Fruit fly (Drosophila melanogaster) whole organism, embryonic: ENCODE results near the gene CG1943.

Experiments used
- BEAF-32 ChIP-seq: fragments of 200-800 bp; sonication (Bioruptor generic); optimal IDR thresholded peaks from 3 replicates; lab custom pipeline; 2017; ENCODE audit warnings: missing biosample characterization, missing genetic modification characterization, mild to moderate bottlenecking, moderate library complexity, missing genetic modification reagents
- CG10147 ChIP-seq: fragments of 200-800 bp; sonication (Bioruptor generic); optimal IDR thresholded peaks from 2 replicates; lab custom pipeline; 2019; ENCODE audit warnings: missing biosample characterization, mild to moderate bottlenecking, missing genetic modification characterization, moderate library complexity
- CG10267 ChIP-seq: fragments of 200-800 bp; sonication (Bioruptor generic); optimal IDR thresholded peaks from 2 replicates; lab custom pipeline; 2018; ENCODE audit warnings: missing biosample characterization, mild to moderate bottlenecking, missing genetic modification characterization, moderate library complexity
- CG11696 ChIP-seq: fragments of 200-800 bp; sonication (Bioruptor generic); IDR thresholded peaks from 2 replicates; pipeline ENCODE4 v1.3.6; 2022; ENCODE audit warnings: missing biosample characterization, missing genetic modification characterization
- CG14441 ChIP-seq: fragments of 200-800 bp; sonication (Bioruptor generic); IDR thresholded peaks from 2 replicates; pipeline ENCODE4 v1.3.6; 2022; ENCODE audit warnings: missing biosample characterization, missing genetic modification characterization
- CG15011 ChIP-seq: fragments of 200-800 bp; sonication (Bioruptor generic); optimal IDR thresholded peaks from 3 replicates; lab custom pipeline; 2018; ENCODE audit warnings: missing biosample characterization, mild to moderate bottlenecking, missing genetic modification characterization
- CG1529 ChIP-seq: fragments of 200-800 bp; sonication (Bioruptor generic); optimal IDR thresholded peaks from 3 replicates; lab custom pipeline; 2018; ENCODE audit warnings: missing biosample characterization, missing genetic modification characterization
- CG15696 ChIP-seq: fragments of 200-800 bp; sonication (Bioruptor generic); optimal IDR thresholded peaks from 2 replicates; lab custom pipeline; 2019; ENCODE audit warnings: missing biosample characterization, mild to moderate bottlenecking, missing genetic modification characterization, moderate library complexity
- CG17385 ChIP-seq: fragments of 200-800 bp; sonication (Bioruptor generic); optimal IDR thresholded peaks from 3 replicates; lab custom pipeline; 2018; ENCODE audit warnings: missing biosample characterization, mild to moderate bottlenecking, missing genetic modification characterization
- CG2116 ChIP-seq: fragments of 200-800 bp; sonication (Bioruptor generic); optimal IDR thresholded peaks from 3 replicates; lab custom pipeline; 2018; ENCODE audit warnings: missing biosample characterization, mild to moderate bottlenecking, missing genetic modification characterization
- CG2120 ChIP-seq: fragments of 200-800 bp; sonication (Bioruptor generic); optimal IDR thresholded peaks from 3 replicates; lab custom pipeline; 2016; ENCODE audit warnings: missing biosample characterization, missing genetic modification characterization
- CG34376 ChIP-seq: fragments of 200-800 bp; sonication (Bioruptor generic); optimal IDR thresholded peaks from 2 replicates; lab custom pipeline; 2018; ENCODE audit warnings: missing biosample characterization, mild to moderate bottlenecking, missing genetic modification characterization
- CG3726 ChIP-seq: fragments of 200-800 bp; sonication (Bioruptor generic); IDR thresholded peaks from 3 replicates; pipeline ENCODE4, ENCODE4 v1.3.6; 2022; ENCODE audit warnings: missing biosample characterization, missing genetic modification characterization
- CG3995 ChIP-seq: fragments of 200-800 bp; sonication (Bioruptor generic); optimal IDR thresholded peaks from 3 replicates; lab custom pipeline; 2016; ENCODE audit warnings: missing biosample characterization, missing genetic modification characterization
- CG4282 ChIP-seq: fragments of 200-800 bp; sonication (Bioruptor generic); optimal IDR thresholded peaks from 2 replicates; lab custom pipeline; 2016; ENCODE audit warnings: missing biosample characterization, missing genetic modification characterization
- CG5245 ChIP-seq: fragments of 200-800 bp; sonication (Bioruptor generic); optimal IDR thresholded peaks from 3 replicates; lab custom pipeline; 2016; ENCODE audit warnings: missing biosample characterization, missing genetic modification characterization
- CG6654 ChIP-seq: fragments of 200-800 bp; sonication (Bioruptor generic); optimal IDR thresholded peaks from 2 replicates; lab custom pipeline; 2017; ENCODE audit warnings: missing biosample characterization, mild to moderate bottlenecking, missing genetic modification characterization
- CG6689 ChIP-seq: fragments of 200-800 bp; sonication (Bioruptor generic); IDR thresholded peaks from 2 replicates; pipeline ENCODE4 v1.3.6; 2022; ENCODE audit warnings: missing biosample characterization, missing genetic modification characterization
- CG6854 ChIP-seq: fragments of 200-800 bp; sonication (Bioruptor generic); optimal IDR thresholded peaks from 3 replicates; lab custom pipeline; 2017; ENCODE audit warnings: missing biosample characterization, mild to moderate bottlenecking, missing genetic modification characterization
- CG7928 ChIP-seq: fragments of 200-800 bp; sonication (Bioruptor generic); optimal IDR thresholded peaks from 2 replicates; lab custom pipeline; 2017; ENCODE audit warnings: missing biosample characterization, mild to moderate bottlenecking, missing genetic modification characterization
- CG9727 ChIP-seq: fragments of 200-800 bp; sonication (Bioruptor generic); optimal IDR thresholded peaks from 3 replicates; lab custom pipeline; 2017; ENCODE audit warnings: missing biosample characterization, mild to moderate bottlenecking, missing genetic modification characterization
- Dip3 ChIP-seq: fragments of 200-800 bp; sonication (Bioruptor generic); optimal IDR thresholded peaks from 3 replicates; lab custom pipeline; 2016; ENCODE audit warnings: missing biosample characterization, missing genetic modification characterization
- Doc2 ChIP-seq: fragments of 200-800 bp; sonication (Bioruptor generic); IDR thresholded peaks from 2 replicates; pipeline ENCODE4 v1.3.6; 2022; ENCODE audit warnings: missing biosample characterization, missing genetic modification characterization
- ERR ChIP-seq: fragments of 200-800 bp; sonication (Bioruptor generic); optimal IDR thresholded peaks from 2 replicates; lab custom pipeline; 2016; ENCODE audit warnings: missing biosample characterization, missing genetic modification characterization
- Hr3 ChIP-seq: fragments of 200-800 bp; sonication (Bioruptor generic); optimal IDR thresholded peaks from 3 replicates; lab custom pipeline; 2016; ENCODE audit warnings: missing biosample characterization, missing genetic modification characterization
- MESR4 ChIP-seq: fragments of 200-800 bp; sonication (Bioruptor generic); optimal IDR thresholded peaks from 2 replicates; lab custom pipeline; 2018; ENCODE audit warnings: missing biosample characterization, mild to moderate bottlenecking, missing genetic modification characterization, moderate library complexity
- NC2α ChIP-seq: fragments of 200-800 bp; sonication (Bioruptor generic); optimal IDR thresholded peaks from 2 replicates; lab custom pipeline; 2016; ENCODE audit warnings: missing biosample characterization, missing genetic modification characterization
- Oaz ChIP-seq: fragments of 200-800 bp; sonication (Bioruptor generic); IDR thresholded peaks from 2 replicates; pipeline ENCODE4 v1.3.6; 2022; ENCODE audit warnings: missing biosample characterization, missing genetic modification characterization
- Side ChIP-seq: fragments of 200-800 bp; sonication (Bioruptor generic); optimal IDR thresholded peaks from 2 replicates; lab custom pipeline; 2016; ENCODE audit warnings: missing biosample characterization, missing genetic modification characterization
- Six4 ChIP-seq: fragments of 200-800 bp; sonication (Bioruptor generic); optimal IDR thresholded peaks from 2 replicates; lab custom pipeline; 2016; ENCODE audit warnings: missing biosample characterization, missing genetic modification characterization
- Sox100B ChIP-seq: fragments of 200-800 bp; sonication (Bioruptor generic); optimal IDR thresholded peaks from 3 replicates; lab custom pipeline; 2018; ENCODE audit warnings: missing biosample characterization, mild to moderate bottlenecking, missing genetic modification characterization
- TFAM ChIP-seq: fragments of 200-800 bp; sonication (Bioruptor generic); optimal IDR thresholded peaks from 2 replicates; lab custom pipeline; 2017; ENCODE audit warnings: missing biosample characterization, missing genetic modification characterization, inconsistent platforms
- YL-1 ChIP-seq: fragments of 200-800 bp; sonication (Bioruptor generic); optimal IDR thresholded peaks from 3 replicates; lab custom pipeline; 2017; ENCODE audit warnings: missing biosample characterization, mild to moderate bottlenecking, missing genetic modification characterization
- aop ChIP-seq: fragments of 200-800 bp; sonication (Bioruptor generic); IDR thresholded peaks from 2 replicates; pipeline ENCODE4 v1.3.6; 2022; ENCODE audit warnings: missing biosample characterization, missing genetic modification characterization
- cad ChIP-seq: fragments of >200 bp; optimal IDR thresholded peaks from 2 replicates; lab custom pipeline; 2017; ENCODE audit warnings: missing biosample characterization, missing genetic modification characterization
- cg ChIP-seq: fragments of 200-800 bp; sonication (Bioruptor generic); optimal IDR thresholded peaks from 3 replicates; lab custom pipeline; 2019; ENCODE audit warnings: missing biosample characterization, mild to moderate bottlenecking, missing genetic modification characterization, moderate library complexity
- crc ChIP-seq: fragments of 200-800 bp; sonication (Bioruptor generic); optimal IDR thresholded peaks from 2 replicates; lab custom pipeline; 2016; ENCODE audit warnings: missing biosample characterization, missing genetic modification characterization
- crol ChIP-seq: fragments of 200-800 bp; sonication (Bioruptor generic); IDR thresholded peaks from 2 replicates; pipeline ENCODE4 v1.3.6; 2022; ENCODE audit warnings: missing biosample characterization, missing genetic modification characterization
- crp ChIP-seq, 2 experiments: fragments of 200-800 bp; sonication (Bioruptor generic); optimal IDR thresholded peaks; 2 replicates in 1 of 2; 3 replicates in 1 of 2; lab custom pipeline; 2017; ENCODE audit warnings: missing biosample characterization in 2 of 2, missing genetic modification characterization in 2 of 2, mild to moderate bottlenecking in 1 of 2, moderate library complexity in 1 of 2
- dan ChIP-seq: fragments of 200-800 bp; sonication (Bioruptor generic); IDR thresholded peaks from 2 replicates; pipeline ENCODE4 v1.3.6; 2022; ENCODE audit warnings: missing biosample characterization, missing genetic modification characterization
- danr ChIP-seq: fragments of 200-800 bp; sonication (Bioruptor generic); IDR thresholded peaks from 2 replicates; pipeline ENCODE4 v1.3.6; 2022; ENCODE audit warnings: missing biosample characterization, missing genetic modification characterization
- ems ChIP-seq: fragments of 200-800 bp; sonication (Bioruptor generic); optimal IDR thresholded peaks from 3 replicates; lab custom pipeline; 2016; ENCODE audit warnings: missing biosample characterization, missing genetic modification characterization
- fd96Cb ChIP-seq: fragments of 200-800 bp; sonication (Bioruptor generic); optimal IDR thresholded peaks from 2 replicates; lab custom pipeline; 2018; ENCODE audit warnings: missing biosample characterization, mild to moderate bottlenecking, missing genetic modification characterization, moderate library complexity
- ind ChIP-seq: fragments of 200-800 bp; sonication (Bioruptor generic); optimal IDR thresholded peaks from 3 replicates; lab custom pipeline; 2016; ENCODE audit warnings: missing biosample characterization, missing genetic modification characterization
- jumu ChIP-seq: fragments of 200-800 bp; sonication (Bioruptor generic); optimal IDR thresholded peaks from 3 replicates; lab custom pipeline; 2016; ENCODE audit warnings: missing biosample characterization, missing genetic modification characterization
- mirr ChIP-seq: fragments of 200-800 bp; sonication (Bioruptor generic); optimal IDR thresholded peaks from 3 replicates; lab custom pipeline; 2018; ENCODE audit warnings: missing biosample characterization, mild to moderate bottlenecking, missing genetic modification characterization
- ssp ChIP-seq: fragments of 200-800 bp; sonication (Bioruptor generic); IDR thresholded peaks from 2 replicates; pipeline ENCODE4 v1.3.6; 2022; ENCODE audit warnings: missing biosample characterization, missing genetic modification characterization
- sug ChIP-seq: fragments of 200-800 bp; optimal IDR thresholded peaks from 2 replicates; lab custom pipeline; 2019; ENCODE audit warnings: missing biosample characterization, mild to moderate bottlenecking, missing genetic modification characterization, moderate library complexity
- tll ChIP-seq, 2 experiments: fragments of 200-800 bp in 1 of 2; fragments of >200 bp in 1 of 2; sonication (Bioruptor generic) in 1 of 2; optimal IDR thresholded peaks; 2 replicates each; lab custom pipeline; 2017 to 2019; ENCODE audit warnings: missing biosample characterization in 2 of 2, missing genetic modification characterization in 2 of 2, mild to moderate bottlenecking in 1 of 2, moderate library complexity in 1 of 2
- toy ChIP-seq: fragments of 200-800 bp; sonication (Bioruptor generic); IDR thresholded peaks from 2 replicates; pipeline ENCODE4 v1.3.6; 2022; ENCODE audit warnings: missing biosample characterization, missing genetic modification characterization

CG1943 gene

DNA sequence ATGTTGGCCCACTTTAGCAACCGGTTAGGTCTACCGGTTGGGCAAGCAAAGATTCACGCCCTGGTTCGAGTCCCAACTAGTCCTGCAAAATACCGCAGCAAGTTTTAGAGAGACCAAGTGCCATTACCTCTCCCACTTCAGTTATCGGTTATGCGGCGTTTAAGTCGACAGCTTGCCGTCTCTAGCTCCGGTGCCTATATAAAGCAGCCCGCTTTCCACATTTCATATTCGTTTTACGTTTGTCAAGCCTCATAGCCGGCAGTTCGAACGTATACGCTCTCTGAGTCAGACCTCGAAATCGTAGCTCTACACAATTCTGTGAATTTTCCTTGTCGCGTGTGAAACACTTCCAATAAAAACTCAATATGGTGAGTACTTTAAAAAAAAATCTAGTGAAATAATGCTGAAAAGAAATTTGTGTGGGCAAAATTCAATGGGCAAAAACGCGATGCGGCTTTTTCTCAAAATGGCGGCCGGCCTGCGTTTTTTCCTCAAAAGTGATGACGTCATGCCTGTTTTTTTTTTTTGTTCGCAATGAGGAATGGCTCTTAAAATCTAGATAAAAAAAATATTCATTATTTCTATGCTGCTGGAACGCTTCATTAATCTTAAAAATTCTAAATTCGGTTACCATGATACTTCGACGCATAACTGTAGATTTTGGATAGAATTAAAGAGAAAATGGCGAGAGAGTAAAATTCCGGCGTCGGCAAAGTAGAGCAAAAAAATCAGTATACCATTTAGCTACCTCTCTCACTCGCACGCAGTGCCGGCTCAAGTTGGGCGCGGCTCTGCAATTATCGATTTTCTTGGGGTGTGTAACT lies 11.9 kb downstream of the CG1943 start, which contains the start of gene alphaTub84B (continued):
- TF ChIP-seq dan (GFP tag; lab: Robert Waterston, UW) (no peak), aop (peak; percentile 64; the same call in 1 of the 2 replicates), MESR4 (GFP tag; lab: Kevin White, UChicago) (peak; percentile 95), CG10267 (tag; lab: Kevin White, UChicago) (peak; percentile 50), Side (GFP tag; lab: Kevin White, UChicago) (peak; percentile 65), CG2120 (peak; percentile 61), ssp (GFP tag; lab: Robert Waterston, UW) (peak; percentile 46; the same call in 1 of the 2 replicates), jumu (GFP tag; lab: Kevin White, UChicago) (peak; percentile 74), CG15011 (GFP tag; lab: Kevin White, UChicago) (peak; percentile 18), Oaz (GFP tag; lab: Robert Waterston, UW) (no peak), cad (GFP tag; lab: Kevin White, UChicago) (no peak), CG5245 (GFP tag; lab: Kevin White, UChicago) (peak; percentile 47), crp (GFP tag; optimal IDR thresholded peaks at IDR 0.05; lab: Kevin White, UChicago) (no peak), Sox100B (GFP tag; lab: Kevin White, UChicago) (peak; percentile 56), CG6689 (GFP tag; lab: Robert Waterston, UW) (no peak), ind (GFP tag; lab: Kevin White, UChicago) (peak; percentile 18), CG3995 (GFP tag; lab: Kevin White, UChicago) (no peak), CG7928 (GFP tag; lab: Kevin White, UChicago) (no peak), Six4 (peak; percentile 6), toy (GFP tag; lab: Robert Waterston, UW) (no peak), Hr3 (GFP tag; lab: Kevin White, UChicago) (peak; percentile 34), sug (tag; lab: Kevin White, UChicago) (peak; percentile 44), YL-1 (GFP tag; lab: Kevin White, UChicago) (peak; percentile 90), CG3726 (GFP tag; lab: Robert Waterston, UW) (no peak), tll (GFP tag; optimal IDR thresholded peaks at IDR 0.05; lab: Kevin White, UChicago) (no peak), fd96Cb (tag; lab: Kevin White, UChicago) (no peak), Dip3 (GFP tag; lab: Kevin White, UChicago) (peak; percentile 33), mirr (GFP tag; lab: Kevin White, UChicago) (peak; percentile 81), CG15696 (peak; percentile 12), CG17385 (GFP tag; lab: Kevin White, UChicago) (peak; percentile 77), NC2α (GFP tag; lab: Kevin White, UChicago) (peak; percentile 87), BEAF-32 (GFP tag; lab: Kevin White, UChicago) (peak; percentile 56), CG6854 (GFP tag; lab: Kevin White, UChicago) (peak; percentile 56), CG14441 (GFP tag; lab: Robert Waterston, UW) (peak; percentile 46; the same call in 1 of the 2 replicates), CG34376 (peak; percentile 90), cg (GFP tag; lab: Kevin White, UChicago) (no peak), CG9727 (GFP tag; lab: Kevin White, UChicago) (peak; percentile 58), CG1529 (GFP tag; lab: Kevin White, UChicago) (peak; percentile 34), CG4282 (peak; percentile 81), ems (GFP tag; lab: Kevin White, UChicago) (peak; percentile 55), CG10147 (peak; percentile 61), crol (GFP tag; lab: Robert Waterston, UW) (no peak), ERR (GFP tag; lab: Kevin White, UChicago) (peak; percentile 69), danr (no peak), CG6654 (GFP tag; lab: Kevin White, UChicago) (no peak), CG11696 (peak; percentile 28; the same call in 1 of the 2 replicates), Doc2 (GFP tag; lab: Robert Waterston, UW) (no peak), crc (GFP tag; lab: Kevin White, UChicago) (peak; percentile 19), CG2116 (GFP tag; lab: Kevin White, UChicago) (no peak), TFAM (GFP tag; lab: Kevin White, UChicago) (no peak)
